Worm (Caenorhabditis elegans): ENCODE results near the gene lpr-2.

- TF ChIP-seq ztf-11 (tag; optimal IDR thresholded peaks at IDR 0.05) (no peak), ama-1 (optimal IDR thresholded peaks at IDR 0.05) (no peak), alr-1 (tag; optimal IDR thresholded peaks at IDR 0.05; ENCODE audit: borderline replicate concordance) (no peak), unc-130 (tag; optimal IDR thresholded peaks at IDR 0.05) (no peak), tbx-2 (tag; optimal IDR thresholded peaks at IDR 0.05) (no peak), unc-62 (GFP tag; optimal IDR thresholded peaks at IDR 0.05) (no peak), dpl-1 (GFP tag; optimal IDR thresholded peaks at IDR 0.05) (no peak), hlh-4 (tag; optimal IDR thresholded peaks at IDR 0.05) (no peak)
Observed at ce11 chrIV:11755907-11756306, 23.1 kb upstream of the lpr-2 start, which contains the start of gene T12A7.9.
